Fruit fly (Drosophila melanogaster): ENCODE data around the gene Cyp313a4.

dm6 chr3R:12723759-12724158 lies 42.6 kb upstream of the Cyp313a4 start:
- no peak for TF ChIP-seq eg (GFP tag; IDR thresholded peaks at IDR 0.05)
- TF ChIP-seq vri (GFP tag; optimal IDR thresholded peaks at IDR 0.05) = no peak
- TF ChIP-seq CG1621 (tag; optimal IDR thresholded peaks at IDR 0.05) = no peak
- no peak for TF ChIP-seq Sox14 (GFP tag; optimal IDR thresholded peaks at IDR 0.05)
- TF ChIP-seq spab (GFP tag; optimal IDR thresholded peaks at IDR 0.05) = no peak
- no peak for TF ChIP-seq CG11902 (GFP tag; optimal IDR thresholded peaks at IDR 0.05)
- TF ChIP-seq CG9139 (GFP tag; optimal IDR thresholded peaks at IDR 0.05) = no peak
- TF ChIP-seq Eip75B (GFP tag; optimal IDR thresholded peaks at IDR 0.05) = no peak
- no peak for TF ChIP-seq salr (GFP tag; optimal IDR thresholded peaks at IDR 0.05)
- TF ChIP-seq pdm3 (GFP tag; optimal IDR thresholded peaks at IDR 0.05) = no peak
- TF ChIP-seq CG6163 (GFP tag; IDR thresholded peaks at IDR 0.05) = no peak
- TF ChIP-seq Blimp-1 (GFP tag; optimal IDR thresholded peaks at IDR 0.05) = no peak
- peak; percentile 14 for TF ChIP-seq OdsH (GFP tag; optimal IDR thresholded peaks at IDR 0.05)
- no peak for TF ChIP-seq CG10631 (GFP tag; optimal IDR thresholded peaks at IDR 0.05)

Data from whole organism, prepupa.